Fruit fly (Drosophila melanogaster) whole organism, prepupa: Measurements from ENCODE around the gene CG43245.

Experiments used
- CG10669 ChIP-seq: fragments of 200-800 bp; sonication (Bioruptor generic); optimal IDR thresholded peaks from 3 replicates; lab custom pipeline; 2018; ENCODE audit warnings: missing biosample characterization, mild to moderate bottlenecking, missing genetic modification characterization, moderate library complexity
- CG1621 ChIP-seq: fragments of 200-800 bp; sonication (Bioruptor generic); optimal IDR thresholded peaks from 3 replicates; lab custom pipeline; 2018; ENCODE audit warnings: missing biosample characterization, mild to moderate bottlenecking, missing genetic modification characterization
- CG3032 ChIP-seq: fragments of 200-800 bp; optimal IDR thresholded peaks from 2 replicates; lab custom pipeline; 2019; ENCODE audit warnings: missing biosample characterization, mild to moderate bottlenecking, missing genetic modification characterization, moderate library complexity
- CG6792 ChIP-seq: fragments of 200-800 bp; sonication (Bioruptor generic); optimal IDR thresholded peaks from 3 replicates; lab custom pipeline; 2016; ENCODE audit warnings: missing biosample characterization, missing genetic modification characterization
- CG6854 ChIP-seq: fragments of 200-800 bp; sonication (Bioruptor generic); optimal IDR thresholded peaks from 2 replicates; lab custom pipeline; 2017; ENCODE audit warnings: missing biosample characterization, mild to moderate bottlenecking, missing genetic modification characterization
- CG8319 ChIP-seq: fragments of 200-800 bp; sonication (Bioruptor generic); optimal IDR thresholded peaks from 3 replicates; lab custom pipeline; 2016; ENCODE audit warnings: missing biosample characterization, missing genetic modification characterization
- Eip75B ChIP-seq: fragments of 200-800 bp; sonication (Bioruptor generic); optimal IDR thresholded peaks from 3 replicates; lab custom pipeline; 2016; ENCODE audit warnings: missing biosample characterization, missing genetic modification characterization
- Hr39 ChIP-seq: fragments of 200-800 bp; sonication (Bioruptor generic); optimal IDR thresholded peaks from 2 replicates; lab custom pipeline; 2016; ENCODE audit warnings: missing biosample characterization, missing genetic modification characterization
- esn ChIP-seq: fragments of 200-800 bp; sonication (Bioruptor generic); optimal IDR thresholded peaks from 2 replicates; lab custom pipeline; 2016; ENCODE audit warnings: missing biosample characterization, mild to moderate bottlenecking, missing genetic modification characterization, moderate library complexity
- svp ChIP-seq: fragments of 200-800 bp; sonication (Bioruptor generic); peaks from one replicate; lab custom pipeline; 2016; ENCODE audit warnings: missing biosample characterization, missing genetic modification characterization

DNA sequence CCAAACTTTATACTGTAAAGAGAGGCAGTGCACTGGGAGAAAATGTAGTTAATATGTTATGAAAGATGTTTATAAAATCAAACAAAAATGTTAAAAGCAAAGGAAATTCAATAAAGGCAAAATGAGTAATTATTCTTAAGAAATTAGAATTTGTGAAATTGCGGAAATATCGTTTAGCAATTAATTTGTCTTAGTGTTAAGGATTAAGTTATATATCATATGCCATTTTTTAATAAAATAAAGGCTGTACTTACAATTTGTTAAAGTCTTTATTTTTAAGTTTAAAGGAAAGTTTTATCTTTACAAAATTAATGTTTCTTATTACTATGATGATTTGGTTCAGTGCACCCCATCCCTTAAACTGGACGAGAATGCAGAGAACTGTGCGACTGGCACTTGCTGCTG, 5.8 kb downstream of the CG43245 start:
- TF ChIP-seq CG1621 (tag; lab: Kevin White, UChicago), result no peak
- TF ChIP-seq CG3032 (tag; lab: Kevin White, UChicago), result peak; percentile 78
- peak; percentile 80 for TF ChIP-seq Eip75B (GFP tag; lab: Kevin White, UChicago)
- TF ChIP-seq Hr39 (GFP tag; lab: Kevin White, UChicago), result peak; percentile 63
- TF ChIP-seq CG6792 (GFP tag; lab: Kevin White, UChicago), result peak; percentile 60
- peak; percentile 89 for TF ChIP-seq esn (GFP tag; lab: Kevin White, UChicago)
- TF ChIP-seq svp (GFP tag; lab: Kevin White, UChicago), result peak; percentile 93
- TF ChIP-seq CG10669 (GFP tag; lab: Kevin White, UChicago), result peak; percentile 47
- TF ChIP-seq CG8319 (GFP tag; lab: Kevin White, UChicago), result peak; percentile 17
- TF ChIP-seq CG6854 (GFP tag; lab: Kevin White, UChicago), result no peak
